Fruit fly (Drosophila melanogaster) whole organism, wandering third instar larva: ENCODE results near the gene Ras64B.
A peak's percentile ranks its signal among the peaks of the same experiment; 100 is the strongest.

Source experiments
- Abd-B ChIP-seq: fragments of >200 bp; optimal IDR thresholded peaks from 2 replicates; lab custom pipeline; 2017; ENCODE audit warnings: missing biosample characterization, missing genetic modification characterization
- CG32264 ChIP-seq: fragments of 200-800 bp; sonication (Bioruptor generic); optimal IDR thresholded peaks from 2 replicates; lab custom pipeline; 2016; ENCODE audit warnings: missing biosample characterization, missing genetic modification characterization
- CG9705 ChIP-seq: fragments of 200-800 bp; sonication (Bioruptor generic); optimal IDR thresholded peaks from 2 replicates; lab custom pipeline; 2018; ENCODE audit warnings: missing biosample characterization, mild to moderate bottlenecking, missing genetic modification characterization
- CrebA ChIP-seq: fragments of 200-800 bp; sonication (Bioruptor generic); optimal IDR thresholded peaks from 2 replicates; lab custom pipeline; 2016; ENCODE audit warnings: missing biosample characterization, mild to moderate bottlenecking, missing genetic modification characterization, borderline replicate concordance
- Dfd ChIP-seq: fragments of >200 bp; optimal IDR thresholded peaks from 2 replicates; lab custom pipeline; 2017; ENCODE audit warnings: missing biosample characterization, missing genetic modification characterization
- GATAd ChIP-seq: sonication (Bioruptor generic); optimal IDR thresholded peaks from 2 replicates; lab custom pipeline; 2016; ENCODE audit warnings: missing biosample characterization, missing genetic modification characterization
- HLH106 ChIP-seq: fragments of 200-800 bp; optimal IDR thresholded peaks from 3 replicates; lab custom pipeline; 2019; ENCODE audit warnings: missing biosample characterization, mild to moderate bottlenecking, missing genetic modification characterization, moderate library complexity
- Hnf4 ChIP-seq: fragments of 200-800 bp; sonication (Bioruptor generic); optimal IDR thresholded peaks from 2 replicates; lab custom pipeline; 2016; ENCODE audit warnings: missing biosample characterization, mild to moderate bottlenecking, missing genetic modification characterization
- Hr78 ChIP-seq: fragments of >200 bp; optimal IDR thresholded peaks from 2 replicates; lab custom pipeline; 2017; ENCODE audit warnings: missing biosample characterization, missing genetic modification characterization
- Hr83 ChIP-seq: fragments of 200-300 bp; sonication (Bioruptor generic); optimal IDR thresholded peaks from 2 replicates; lab custom pipeline; 2016; ENCODE audit warnings: missing biosample characterization, mild to moderate bottlenecking, missing genetic modification characterization, moderate library complexity; ENCODE audit not compliant: poor library complexity, severe bottlenecking
- Jra ChIP-seq: sonication (Bioruptor generic); optimal IDR thresholded peaks from 2 replicates; lab custom pipeline; 2016; ENCODE audit warnings: missing biosample characterization, missing genetic modification characterization
- Mio ChIP-seq: sonication (Bioruptor generic); optimal IDR thresholded peaks from 2 replicates; lab custom pipeline; 2016; ENCODE audit warnings: missing biosample characterization, missing genetic modification characterization
- Myc ChIP-seq: fragments of >200 bp; optimal IDR thresholded peaks from 2 replicates; lab custom pipeline; 2017
- OdsH ChIP-seq: fragments of 200-800 bp; sonication (Bioruptor generic); optimal IDR thresholded peaks from 2 replicates; lab custom pipeline; 2016; ENCODE audit warnings: missing biosample characterization, mild to moderate bottlenecking, missing genetic modification characterization
- Rel ChIP-seq, 2 experiments: fragments of 200-800 bp; sonication (Bioruptor generic) in 1 of 2; optimal IDR thresholded peaks; 2 replicates in 1 of 2; 3 replicates in 1 of 2; lab custom pipeline; 2016 to 2019; ENCODE audit warnings: mild to moderate bottlenecking in 2 of 2, missing biosample characterization in 2 of 2, missing genetic modification characterization in 2 of 2, moderate library complexity in 1 of 2
- Sp1 ChIP-seq: fragments of 200-800 bp; sonication (Bioruptor generic); optimal IDR thresholded peaks from 3 replicates; lab custom pipeline; 2019; ENCODE audit warnings: missing biosample characterization, mild to moderate bottlenecking, missing genetic modification characterization, moderate library complexity
- Vsx2 ChIP-seq: fragments of 200-300, 225-300 bp; sonication (Bioruptor generic); optimal IDR thresholded peaks from 2 replicates; lab custom pipeline; 2018; ENCODE audit warnings: missing biosample characterization, missing genetic modification characterization; ENCODE audit not compliant: partially characterized antibody
- br ChIP-seq: fragments of 200-800 bp; sonication (Bioruptor generic); optimal IDR thresholded peaks from 2 replicates; lab custom pipeline; 2016; ENCODE audit warnings: missing biosample characterization, missing genetic modification characterization
- brk ChIP-seq: fragments of 200-800 bp; sonication (Bioruptor generic); optimal IDR thresholded peaks from 2 replicates; lab custom pipeline; 2016; ENCODE audit warnings: missing biosample characterization, mild to moderate bottlenecking, missing genetic modification characterization
- dl ChIP-seq, 2 experiments: fragments of 175-275, 200-275 bp in 1 of 2; fragments of 200-275 bp in 1 of 2; sonication (Bioruptor generic); optimal IDR thresholded peaks; lab custom pipeline; 2018; ENCODE audit warnings: mild to moderate bottlenecking in 2 of 2, missing biosample characterization in 2 of 2, missing genetic modification characterization in 2 of 2, moderate library complexity in 2 of 2; ENCODE audit not compliant: partially characterized antibody in 2 of 2, insufficient read depth in 1 of 2
- dmrt93B ChIP-seq: fragments of 200-800 bp; sonication (Bioruptor generic); optimal IDR thresholded peaks from 2 replicates; lab custom pipeline; 2018; ENCODE audit warnings: missing biosample characterization, mild to moderate bottlenecking, missing genetic modification characterization
- dsf ChIP-seq: sonication (Bioruptor generic); optimal IDR thresholded peaks from 2 replicates; lab custom pipeline; 2016; ENCODE audit warnings: missing biosample characterization, missing genetic modification characterization, borderline replicate concordance
- ey ChIP-seq: fragments of 200-800 bp; sonication (Bioruptor generic); optimal IDR thresholded peaks from 2 replicates; lab custom pipeline; 2016; ENCODE audit warnings: missing biosample characterization, missing genetic modification characterization
- foxo ChIP-seq, 2 experiments: fragments of 200-800 bp; sonication (Bioruptor generic); optimal IDR thresholded peaks; 2 replicates in 1 of 2; 3 replicates in 1 of 2; lab custom pipeline; 2016 to 2017; ENCODE audit warnings: missing biosample characterization in 2 of 2, missing genetic modification characterization in 2 of 2
- fru ChIP-seq: fragments of 200-800 bp; sonication (Bioruptor generic); optimal IDR thresholded peaks from 3 replicates; lab custom pipeline; 2016; ENCODE audit warnings: missing biosample characterization, mild to moderate bottlenecking, missing genetic modification characterization
- h ChIP-seq: fragments of 200-800 bp; sonication (Bioruptor generic); optimal IDR thresholded peaks from 3 replicates; lab custom pipeline; 2016; ENCODE audit warnings: missing biosample characterization, mild to moderate bottlenecking, missing genetic modification characterization
- jim ChIP-seq: fragments of 175-275, 200-325 bp; sonication (Bioruptor generic); optimal IDR thresholded peaks from 2 replicates; lab custom pipeline; 2016; ENCODE audit warnings: missing biosample characterization, mild to moderate bottlenecking, missing genetic modification characterization
- lola ChIP-seq: fragments of >200 bp; optimal IDR thresholded peaks from 2 replicates; lab custom pipeline; 2017; ENCODE audit warnings: missing biosample characterization, missing genetic modification characterization
- pan ChIP-seq: fragments of >200 bp; optimal IDR thresholded peaks from 2 replicates; lab custom pipeline; 2017
- psq ChIP-seq: fragments of 200-800 bp; sonication (Bioruptor generic); optimal IDR thresholded peaks from 3 replicates; lab custom pipeline; 2017; ENCODE audit warnings: missing biosample characterization, mild to moderate bottlenecking, missing genetic modification characterization, moderate library complexity
- rgr ChIP-seq: fragments of 200-800 bp; sonication (Bioruptor generic); optimal IDR thresholded peaks from 3 replicates; lab custom pipeline; 2016; ENCODE audit warnings: missing biosample characterization, mild to moderate bottlenecking, missing genetic modification characterization
- sage ChIP-seq: fragments of 200-800 bp; sonication (Bioruptor generic); optimal IDR thresholded peaks from 2 replicates; lab custom pipeline; 2016; ENCODE audit warnings: missing biosample characterization, mild to moderate bottlenecking, missing genetic modification characterization
- sv ChIP-seq: fragments of 200-800 bp; sonication (Bioruptor generic); optimal IDR thresholded peaks from 3 replicates; lab custom pipeline; 2016; ENCODE audit warnings: missing biosample characterization, missing genetic modification characterization
- tai ChIP-seq: sonication (Bioruptor generic); optimal IDR thresholded peaks from 2 replicates; lab custom pipeline; 2016; ENCODE audit warnings: missing biosample characterization, missing genetic modification characterization
- usp ChIP-seq: fragments of >200 bp; optimal IDR thresholded peaks from 2 replicates; lab custom pipeline; 2017; ENCODE audit warnings: missing biosample characterization, missing genetic modification characterization
- woc ChIP-seq: sonication (Bioruptor generic); optimal IDR thresholded peaks from 2 replicates; lab custom pipeline; 2016; ENCODE audit warnings: missing biosample characterization, mild to moderate bottlenecking, missing genetic modification characterization

Ras64B gene

DNA sequence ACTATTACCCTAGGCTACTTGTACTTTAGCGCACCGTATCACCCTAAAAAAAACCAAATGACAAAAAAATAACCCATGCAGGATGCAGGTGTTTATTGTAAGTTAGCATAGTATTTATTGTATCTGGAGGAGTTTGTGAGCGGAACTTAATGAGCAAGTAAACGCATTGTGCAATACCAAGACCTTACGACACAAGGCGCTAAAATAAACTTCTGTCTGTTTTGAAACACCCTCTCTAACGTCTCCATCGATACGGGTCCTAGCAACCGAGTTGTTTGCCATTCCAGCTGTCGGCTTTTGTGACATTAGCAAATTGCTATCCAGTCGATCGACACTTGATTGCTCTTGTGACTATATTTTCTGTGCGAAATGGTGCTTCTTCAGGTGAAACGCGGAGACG is 34.7 kb downstream of the Ras64B start, which contains the start of gene CG18675:
Gene CG18675 (plus strand): TSS at position 301 of the 400 bp plus-strand sequence.
- TF ChIP-seq CG9705 (GFP tag; lab: Kevin White, UChicago) (no peak), Vsx2 (GFP tag; lab: Kevin White, UChicago) (no peak), Rel (GFP tag; optimal IDR thresholded peaks at IDR 0.05; lab: Kevin White, UChicago) (no peak), Rel (tag; optimal IDR thresholded peaks at IDR 0.05; lab: Kevin White, UChicago) (no peak), CG32264 (GFP tag; lab: Kevin White, UChicago) (no peak), pan (lab: Kevin White, UChicago) (no peak), dsf (GFP tag; lab: Kevin White, UChicago) (no peak), h (GFP tag; lab: Kevin White, UChicago) (no peak), ey (no peak)
- TF ChIP-seq, all 38 proteins: peak for 0

DNA sequence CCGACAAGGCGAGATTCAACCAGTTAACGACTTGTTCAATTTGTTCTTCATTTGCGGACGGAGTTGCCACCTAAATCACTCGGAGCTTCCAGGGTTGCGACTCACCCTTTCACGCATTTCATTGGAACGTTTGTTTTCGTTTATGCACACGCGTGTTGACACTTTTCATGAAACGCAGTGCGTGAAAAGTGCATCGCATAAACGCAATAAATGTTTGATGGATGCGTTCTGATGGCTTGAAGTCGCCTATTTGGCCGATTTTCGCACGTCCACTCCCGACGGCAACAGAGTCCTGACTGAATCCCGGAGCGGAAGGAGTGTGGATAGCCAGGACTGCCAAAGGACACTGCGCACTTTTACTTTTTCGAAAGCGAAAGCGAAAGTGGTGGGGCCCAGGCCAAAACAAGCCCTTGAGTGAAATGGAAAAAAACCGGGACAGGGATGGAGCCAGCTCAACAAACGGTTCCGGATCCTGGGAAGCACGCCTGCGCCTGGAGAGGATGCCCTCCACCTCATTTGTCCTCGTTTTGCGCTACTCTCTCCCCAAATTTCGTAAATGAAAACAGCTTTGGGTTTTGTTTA is 39.2 kb downstream of the Ras64B start, which contains the start of gene Teh4:
Gene Teh4 (minus strand): TSS at position 290 of the 582 bp plus-strand sequence.
- TF ChIP-seq GATAd (no peak), dl (GFP tag; optimal IDR thresholded peaks at IDR 0.05; lab: Kevin White, UChicago; ENCODE audit: insufficient read depth in 1 of 2, partially characterized antibody in 2 of 2) (no peak), Dfd (GFP tag; lab: Kevin White, UChicago) (no peak), dsf (GFP tag; lab: Kevin White, UChicago) (no peak), brk (GFP tag; lab: Kevin White, UChicago) (no peak), rgr (no peak), sage (GFP tag; lab: Kevin White, UChicago) (no peak), jim (GFP tag; lab: Kevin White, UChicago) (no peak), pan (lab: Kevin White, UChicago) (no peak), Hr78 (GFP tag; lab: Kevin White, UChicago) (no peak), woc (GFP tag; lab: Kevin White, UChicago) (no peak), fru (GFP tag; lab: Kevin White, UChicago) (no peak), Mio (no peak), HLH106 (tag; lab: Kevin White, UChicago) (no peak)

DNA sequence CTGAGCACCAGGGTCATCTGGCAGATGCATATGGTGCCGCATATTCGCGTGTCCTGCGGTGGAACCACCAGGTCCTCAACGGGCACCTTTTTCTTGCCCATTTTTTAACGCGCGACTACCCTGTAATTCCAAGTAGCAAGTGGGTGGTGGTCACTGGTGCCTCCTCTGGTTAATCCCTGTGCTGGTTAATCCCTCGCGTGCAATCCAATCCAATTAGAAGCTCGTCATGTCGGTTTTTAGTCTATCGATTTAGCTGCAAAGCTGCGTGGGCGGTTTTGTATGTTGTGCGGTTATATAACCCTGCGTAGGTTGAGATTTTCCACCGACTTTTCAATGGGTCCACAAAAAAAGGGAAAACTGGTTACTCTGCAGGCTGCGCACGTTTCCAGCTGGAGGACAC is 45.7 kb downstream of the Ras64B start, which contains the start of gene Teh3:
Gene Teh3 (minus strand): TSS at position 101 of the 400 bp plus-strand sequence.
- TF ChIP-seq lola (no peak), Vsx2 (GFP tag; lab: Kevin White, UChicago) (no peak), CG9705 (GFP tag; lab: Kevin White, UChicago) (no peak), Sp1 (GFP tag; lab: Kevin White, UChicago) (no peak), sv (no peak)

DNA sequence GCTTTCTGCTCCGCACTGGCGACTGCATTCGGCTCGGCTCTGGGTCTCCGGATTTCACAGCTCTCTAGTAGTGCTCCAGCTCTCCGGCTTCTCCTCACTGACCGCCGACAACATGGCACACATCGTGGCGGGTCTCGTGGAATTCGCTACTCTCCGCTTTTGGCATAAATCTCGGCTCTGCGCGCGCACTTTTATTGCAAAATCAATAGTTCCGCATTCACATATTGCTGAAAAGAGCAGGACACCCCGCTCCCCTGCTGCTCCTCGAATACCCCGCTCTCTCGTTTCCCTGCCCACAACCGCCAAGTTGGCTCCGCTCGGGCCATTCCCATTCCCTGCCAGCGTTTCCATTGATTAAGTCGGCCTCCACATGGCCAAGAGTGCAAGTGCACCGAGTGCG is 46.4 kb downstream of the Ras64B start:
- TF ChIP-seq br (GFP tag; lab: Kevin White, UChicago): no peak
- TF ChIP-seq Rel (GFP tag; optimal IDR thresholded peaks at IDR 0.05; lab: Kevin White, UChicago): no peak
- no peak for TF ChIP-seq Rel (tag; optimal IDR thresholded peaks at IDR 0.05; lab: Kevin White, UChicago)
- no peak for TF ChIP-seq Jra (GFP tag; lab: Kevin White, UChicago)
- TF ChIP-seq CrebA (GFP tag; lab: Kevin White, UChicago): no peak
- TF ChIP-seq Abd-B (GFP tag; lab: Kevin White, UChicago): no peak
- TF ChIP-seq dl (GFP tag; optimal IDR thresholded peaks at IDR 0.05; lab: Kevin White, UChicago; ENCODE audit: insufficient read depth in 1 of 2, partially characterized antibody in 2 of 2): no peak
- TF ChIP-seq CG32264 (GFP tag; lab: Kevin White, UChicago): no peak
- TF ChIP-seq Vsx2 (GFP tag; lab: Kevin White, UChicago): no peak
- TF ChIP-seq woc (GFP tag; lab: Kevin White, UChicago): no peak
- TF ChIP-seq HLH106 (tag; lab: Kevin White, UChicago): no peak

DNA sequence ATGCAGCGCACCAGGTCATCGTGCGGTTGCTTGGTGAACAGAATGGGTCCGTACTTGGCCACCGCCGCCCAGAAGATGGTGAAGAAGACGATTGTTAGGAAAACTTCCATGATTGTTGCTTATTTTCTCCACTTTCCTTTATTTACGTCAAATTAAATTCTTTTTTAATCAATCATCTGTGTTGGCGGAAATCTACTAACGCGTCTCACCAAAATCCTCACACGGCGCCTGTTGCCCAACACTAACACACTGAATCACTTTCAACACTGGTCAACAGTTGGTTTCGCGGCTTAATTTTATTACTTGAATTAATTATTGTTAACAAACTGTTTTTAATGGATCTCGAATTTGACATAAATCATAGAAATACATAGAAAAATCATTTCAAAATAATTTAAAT is 47.8 kb downstream of the Ras64B start, which contains the start of gene VhaM9.7-c:
Gene VhaM9.7-c (minus strand): TSS at position 207 of the 400 bp plus-strand sequence.
- peak; percentile 44 for TF ChIP-seq fru (GFP tag; lab: Kevin White, UChicago)
- peak; percentile 70 for TF ChIP-seq rgr
- no peak for TF ChIP-seq Myc
- no peak for TF ChIP-seq Abd-B (GFP tag; lab: Kevin White, UChicago)
- no peak for TF ChIP-seq brk (GFP tag; lab: Kevin White, UChicago)
- peak; percentile 24 for TF ChIP-seq psq (GFP tag; lab: Kevin White, UChicago)
- TF ChIP-seq usp (GFP tag; lab: Kevin White, UChicago): no peak
- TF ChIP-seq CrebA (GFP tag; lab: Kevin White, UChicago): no peak
- TF ChIP-seq Rel (GFP tag; optimal IDR thresholded peaks at IDR 0.05; lab: Kevin White, UChicago): no peak
- TF ChIP-seq Rel (tag; optimal IDR thresholded peaks at IDR 0.05; lab: Kevin White, UChicago): no peak
- TF ChIP-seq Hr78 (GFP tag; lab: Kevin White, UChicago): no peak
- TF ChIP-seq HLH106 (tag; lab: Kevin White, UChicago): peak; percentile 27
- no peak for TF ChIP-seq Hnf4 (GFP tag; lab: Kevin White, UChicago)
- peak; percentile 39 for TF ChIP-seq OdsH
- no peak for TF ChIP-seq sage (GFP tag; lab: Kevin White, UChicago)
- peak; percentile 75 for TF ChIP-seq Hr83 (GFP tag; lab: Kevin White, UChicago)
- peak; percentile 2 for TF ChIP-seq GATAd
- TF ChIP-seq Dfd (GFP tag; lab: Kevin White, UChicago): no peak
- TF ChIP-seq tai (GFP tag; lab: Kevin White, UChicago): no peak
- peak in 1 of 2 experiments; percentile 62 for TF ChIP-seq foxo (GFP tag; optimal IDR thresholded peaks at IDR 0.05; lab: Kevin White, UChicago)
- TF ChIP-seq sv: peak; percentile 34
- peak; percentile 22 for TF ChIP-seq ey
- TF ChIP-seq lola: no peak
- TF ChIP-seq h (GFP tag; lab: Kevin White, UChicago): peak; percentile 62
- no peak for TF ChIP-seq pan (lab: Kevin White, UChicago)
- TF ChIP-seq Jra (GFP tag; lab: Kevin White, UChicago): peak; percentile 59
- peak; percentile 4 for TF ChIP-seq br (GFP tag; lab: Kevin White, UChicago)
- no peak for TF ChIP-seq dmrt93B (GFP tag; lab: Kevin White, UChicago)
